Fruit fly (Drosophila melanogaster) whole organism, embryonic: ENCODE data around the gene Acp63F.

Experiments
- B-H1 ChIP-seq: fragments of 200-800 bp; sonication (Bioruptor generic); IDR thresholded peaks from 3 replicates; pipeline ENCODE4 v1.3.6; 2022; ENCODE audit warnings: missing biosample characterization, missing genetic modification characterization
- Bgb ChIP-seq: fragments of 200-800 bp; sonication (Bioruptor generic); IDR thresholded peaks from 2 replicates; pipeline ENCODE4 v1.3.6; 2022; ENCODE audit warnings: missing biosample characterization, missing genetic modification characterization; ENCODE audit not compliant: partially characterized antibody
- CG10147 ChIP-seq: fragments of 200-800 bp; sonication (Bioruptor generic); optimal IDR thresholded peaks from 2 replicates; lab custom pipeline; 2019; ENCODE audit warnings: missing biosample characterization, mild to moderate bottlenecking, missing genetic modification characterization, moderate library complexity
- CG10267 ChIP-seq: fragments of 200-800 bp; sonication (Bioruptor generic); optimal IDR thresholded peaks from 2 replicates; lab custom pipeline; 2018; ENCODE audit warnings: missing biosample characterization, mild to moderate bottlenecking, missing genetic modification characterization, moderate library complexity
- CG10462 ChIP-seq: fragments of 200-800 bp; sonication (Bioruptor generic); optimal IDR thresholded peaks from 2 replicates; lab custom pipeline; 2016; ENCODE audit warnings: missing biosample characterization, missing genetic modification characterization
- CG10543 ChIP-seq: fragments of 200-800 bp; sonication (Bioruptor generic); optimal IDR thresholded peaks from 3 replicates; lab custom pipeline; 2017; ENCODE audit warnings: missing biosample characterization, mild to moderate bottlenecking, missing genetic modification characterization, moderate library complexity
- CG11696 ChIP-seq: fragments of 200-800 bp; sonication (Bioruptor generic); IDR thresholded peaks from 2 replicates; pipeline ENCODE4 v1.3.6; 2022; ENCODE audit warnings: missing biosample characterization, missing genetic modification characterization
- CG12236 ChIP-seq: fragments of 200-800 bp; sonication (Bioruptor generic); optimal IDR thresholded peaks from 2 replicates; lab custom pipeline; 2016; ENCODE audit warnings: missing biosample characterization, missing genetic modification characterization
- CG13296 ChIP-seq: fragments of 200-800 bp; sonication (Bioruptor generic); optimal IDR thresholded peaks from 3 replicates; lab custom pipeline; 2018; ENCODE audit warnings: missing biosample characterization, mild to moderate bottlenecking, missing genetic modification characterization
- CG13624 ChIP-seq: fragments of 200-800 bp; sonication (Bioruptor generic); optimal IDR thresholded peaks from 2 replicates; lab custom pipeline; 2016; ENCODE audit warnings: missing biosample characterization, missing genetic modification characterization
- CG14441 ChIP-seq: fragments of 200-800 bp; sonication (Bioruptor generic); IDR thresholded peaks from 2 replicates; pipeline ENCODE4 v1.3.6; 2022; ENCODE audit warnings: missing biosample characterization, missing genetic modification characterization
- CG17359 ChIP-seq: fragments of 200-800 bp; sonication (Bioruptor generic); optimal IDR thresholded peaks from 3 replicates; lab custom pipeline; 2018; ENCODE audit warnings: missing biosample characterization, mild to moderate bottlenecking, missing genetic modification characterization, moderate library complexity
- CG17568 ChIP-seq: fragments of 200-800 bp; sonication (Bioruptor generic); optimal IDR thresholded peaks from 2 replicates; lab custom pipeline; 2018; ENCODE audit warnings: missing biosample characterization, mild to moderate bottlenecking, missing genetic modification characterization, moderate library complexity
- CG17829 ChIP-seq: fragments of 200-800 bp; optimal IDR thresholded peaks from 2 replicates; lab custom pipeline; 2019; ENCODE audit warnings: missing biosample characterization, mild to moderate bottlenecking, missing genetic modification characterization, moderate library complexity
- CG1792 ChIP-seq: fragments of 200-800 bp; sonication (Bioruptor generic); optimal IDR thresholded peaks from 2 replicates; lab custom pipeline; 2016; ENCODE audit warnings: missing biosample characterization, missing genetic modification characterization
- CG3847 ChIP-seq: fragments of 200-800 bp; sonication (Bioruptor generic); IDR thresholded peaks from 2 replicates; pipeline ENCODE4 v1.3.6; 2022; ENCODE audit warnings: missing biosample characterization, missing genetic modification characterization
- CG3995 ChIP-seq: fragments of 200-800 bp; sonication (Bioruptor generic); optimal IDR thresholded peaks from 3 replicates; lab custom pipeline; 2016; ENCODE audit warnings: missing biosample characterization, missing genetic modification characterization
- CG4328 ChIP-seq: fragments of 200-800 bp; sonication (Bioruptor generic); optimal IDR thresholded peaks from 3 replicates; lab custom pipeline; 2017; ENCODE audit warnings: missing biosample characterization, missing genetic modification reagents, missing genetic modification characterization
- CG7928 ChIP-seq: fragments of 200-800 bp; sonication (Bioruptor generic); optimal IDR thresholded peaks from 2 replicates; lab custom pipeline; 2017; ENCODE audit warnings: missing biosample characterization, mild to moderate bottlenecking, missing genetic modification characterization
- CG7987 ChIP-seq: fragments of 200-800 bp; sonication (Bioruptor generic); optimal IDR thresholded peaks from 2 replicates; lab custom pipeline; 2018; ENCODE audit warnings: missing biosample characterization, mild to moderate bottlenecking, missing genetic modification characterization, moderate library complexity
- CG8388 ChIP-seq: fragments of 200-800 bp; sonication (Bioruptor generic); optimal IDR thresholded peaks from 2 replicates; lab custom pipeline; 2019; ENCODE audit warnings: missing biosample characterization, mild to moderate bottlenecking, missing genetic modification characterization, moderate library complexity
- Deaf1 ChIP-seq: fragments of 200-800 bp; optimal IDR thresholded peaks from 3 replicates; lab custom pipeline; 2019; ENCODE audit warnings: missing biosample characterization, mild to moderate bottlenecking, missing genetic modification characterization, moderate library complexity
- Dip2 ChIP-seq: fragments of 200-800 bp; sonication (Bioruptor generic); IDR thresholded peaks from 2 replicates; pipeline ENCODE4 v1.3.6; 2022; ENCODE audit warnings: missing biosample characterization, missing genetic modification characterization
- Dip3 ChIP-seq: fragments of 200-800 bp; sonication (Bioruptor generic); optimal IDR thresholded peaks from 3 replicates; lab custom pipeline; 2016; ENCODE audit warnings: missing biosample characterization, missing genetic modification characterization
- Fer1 ChIP-seq: fragments of 200-800 bp; sonication (Bioruptor generic); optimal IDR thresholded peaks from 2 replicates; lab custom pipeline; 2017; ENCODE audit warnings: missing biosample characterization, mild to moderate bottlenecking, missing genetic modification characterization
- HLH54F ChIP-seq: fragments of 200-800 bp; sonication (Bioruptor generic); optimal IDR thresholded peaks from 3 replicates; lab custom pipeline; 2016; ENCODE audit warnings: missing biosample characterization, missing genetic modification characterization
- Hmx ChIP-seq: fragments of 200-800 bp; sonication (Bioruptor generic); optimal IDR thresholded peaks from 2 replicates; lab custom pipeline; 2016; ENCODE audit warnings: missing biosample characterization, missing genetic modification characterization
- Hr51 ChIP-seq, 2 experiments: fragments of 200-800 bp; sonication (Bioruptor generic); optimal IDR thresholded peaks; 2 replicates in 1 of 2; 3 replicates in 1 of 2; lab custom pipeline; 2016 to 2018; ENCODE audit warnings: missing biosample characterization in 2 of 2, missing genetic modification characterization in 2 of 2, mild to moderate bottlenecking in 1 of 2, moderate library complexity in 1 of 2
- Jarid2 ChIP-seq: fragments of 200-800 bp; sonication (Bioruptor generic); optimal IDR thresholded peaks from 3 replicates; lab custom pipeline; 2017; ENCODE audit warnings: mild to moderate bottlenecking, missing biosample characterization, missing genetic modification reagents, missing genetic modification characterization
- Lim3 ChIP-seq: fragments of 200-800 bp; sonication (Bioruptor generic); IDR thresholded peaks from 2 replicates; pipeline ENCODE4 v1.3.6; 2022; ENCODE audit warnings: missing biosample characterization, missing genetic modification characterization
- NK7.1 ChIP-seq: fragments of 200-800 bp; sonication (Bioruptor generic); optimal IDR thresholded peaks from 3 replicates; lab custom pipeline; 2016; ENCODE audit warnings: missing biosample characterization, missing genetic modification characterization
- Nf-YA ChIP-seq: fragments of 200-800 bp; sonication (Bioruptor generic); IDR thresholded peaks from 2 replicates; pipeline ENCODE4 v1.3.6; 2022; ENCODE audit warnings: missing biosample characterization, missing genetic modification characterization
- Sox102F ChIP-seq: fragments of 200-800 bp; sonication (Bioruptor generic); optimal IDR thresholded peaks from 2 replicates; lab custom pipeline; 2018; ENCODE audit warnings: missing biosample characterization, mild to moderate bottlenecking, missing genetic modification characterization, moderate library complexity
- Spps ChIP-seq: fragments of 200-800 bp; sonication (Bioruptor generic); optimal IDR thresholded peaks from 2 replicates; lab custom pipeline; 2018; ENCODE audit warnings: missing biosample characterization, mild to moderate bottlenecking, missing genetic modification characterization
- TFAM ChIP-seq: fragments of 200-800 bp; sonication (Bioruptor generic); optimal IDR thresholded peaks from 2 replicates; lab custom pipeline; 2017; ENCODE audit warnings: missing biosample characterization, missing genetic modification characterization, inconsistent platforms
- Taf1 ChIP-seq: fragments of 200-800 bp; sonication (Bioruptor generic); IDR thresholded peaks from 2 replicates; pipeline ENCODE4 v1.3.6; 2022; ENCODE audit warnings: missing biosample characterization, missing genetic modification characterization
- Vsx1 ChIP-seq: fragments of 200-800 bp; sonication (Bioruptor generic); optimal IDR thresholded peaks from 2 replicates; lab custom pipeline; 2017; ENCODE audit warnings: missing biosample characterization, mild to moderate bottlenecking, missing genetic modification characterization, missing genetic modification reagents
- Xbp1 ChIP-seq: fragments of 200-800 bp; sonication (Bioruptor generic); optimal IDR thresholded peaks from 3 replicates; lab custom pipeline; 2016; ENCODE audit warnings: missing biosample characterization, mild to moderate bottlenecking, missing genetic modification characterization
- az2 ChIP-seq: fragments of 200-800 bp; sonication (Bioruptor generic); optimal IDR thresholded peaks from 3 replicates; lab custom pipeline; 2016; ENCODE audit warnings: missing biosample characterization, missing genetic modification characterization
- cad ChIP-seq: fragments of >200 bp; optimal IDR thresholded peaks from 2 replicates; lab custom pipeline; 2017; ENCODE audit warnings: missing biosample characterization, missing genetic modification characterization
- crol ChIP-seq: fragments of 200-800 bp; sonication (Bioruptor generic); IDR thresholded peaks from 2 replicates; pipeline ENCODE4 v1.3.6; 2022; ENCODE audit warnings: missing biosample characterization, missing genetic modification characterization
- dimm ChIP-seq: fragments of 200-800 bp; sonication (Bioruptor generic); IDR thresholded peaks from 2 replicates; pipeline ENCODE4 v1.3.6; 2022; ENCODE audit warnings: missing biosample characterization, missing genetic modification characterization
- emc ChIP-seq: fragments of 200-800 bp; sonication (Bioruptor generic); optimal IDR thresholded peaks from 2 replicates; lab custom pipeline; 2016; ENCODE audit warnings: missing biosample characterization, missing genetic modification characterization
- h ChIP-seq: fragments of >200 bp; optimal IDR thresholded peaks from 2 replicates; lab custom pipeline; 2017
- kni ChIP-seq: fragments of 200-800 bp; sonication (Bioruptor generic); optimal IDR thresholded peaks from 3 replicates; lab custom pipeline; 2017; ENCODE audit warnings: mild to moderate bottlenecking, missing biosample characterization, missing genetic modification reagents, missing genetic modification characterization
- knrl ChIP-seq: fragments of 200-800 bp; sonication (Bioruptor generic); IDR thresholded peaks from 3 replicates; pipeline ENCODE4 v1.3.6; 2022; ENCODE audit warnings: missing biosample characterization, missing genetic modification characterization; ENCODE audit not compliant: partially characterized antibody
- scrt ChIP-seq: fragments of 200-800 bp; sonication (Bioruptor generic); optimal IDR thresholded peaks from 2 replicates; lab custom pipeline; 2018; ENCODE audit warnings: missing biosample characterization, mild to moderate bottlenecking, missing genetic modification characterization, moderate library complexity
- stwl ChIP-seq: fragments of 200-800 bp; sonication (Bioruptor generic); optimal IDR thresholded peaks from 3 replicates; lab custom pipeline; 2018; ENCODE audit warnings: missing biosample characterization, mild to moderate bottlenecking, missing genetic modification characterization, moderate library complexity
- tap ChIP-seq: fragments of 200-800 bp; optimal IDR thresholded peaks from 3 replicates; lab custom pipeline; 2019; ENCODE audit warnings: missing biosample characterization, mild to moderate bottlenecking, missing genetic modification characterization, moderate library complexity
- wek ChIP-seq: fragments of 200-800 bp; sonication (Bioruptor generic); optimal IDR thresholded peaks from 3 replicates; lab custom pipeline; 2018; ENCODE audit warnings: missing biosample characterization, mild to moderate bottlenecking, missing genetic modification characterization, moderate library complexity
- wor ChIP-seq: fragments of 200-800 bp; sonication (Bioruptor generic); IDR thresholded peaks from 2 replicates; pipeline ENCODE4 v1.3.6; 2022; ENCODE audit warnings: missing biosample characterization, missing genetic modification characterization

The Acp63F gene

dm6 chr3L:3787595-3788151 is 28.5 kb downstream of the Acp63F start (continued):
- TF ChIP-seq Dip3 (GFP tag; lab: Kevin White, UChicago) = peak; percentile 1
- TF ChIP-seq CG7928 (GFP tag; lab: Kevin White, UChicago) = no peak
- TF ChIP-seq HLH54F (GFP tag; lab: Kevin White, UChicago) = no peak
- TF ChIP-seq knrl (GFP tag; lab: Robert Waterston, UW) = 0 out of 3 replicates have a peak, but pooled peaks have one; percentile 49
- TF ChIP-seq NK7.1 = no peak
- TF ChIP-seq Dip2 (GFP tag; lab: Robert Waterston, UW) = no peak
- no peak for TF ChIP-seq Vsx1 (GFP tag; lab: Kevin White, UChicago)
- no peak for TF ChIP-seq Xbp1 (GFP tag; lab: Kevin White, UChicago)
- TF ChIP-seq h = no peak
- TF ChIP-seq CG17568 (GFP tag; lab: Kevin White, UChicago) = peak; percentile 65
- peak; percentile 67 for TF ChIP-seq CG3847 (GFP tag; lab: Robert Waterston, UW)
- peak; percentile 51 for TF ChIP-seq CG13296 (GFP tag; lab: Kevin White, UChicago)
- TF ChIP-seq wek (GFP tag; lab: Kevin White, UChicago) = no peak
- peak; percentile 8 to 22 for TF ChIP-seq Hr51 (GFP tag; optimal IDR thresholded peaks at IDR 0.05; lab: Kevin White, UChicago)
- TF ChIP-seq Deaf1 (tag; lab: Kevin White, UChicago) = no peak
- no peak for TF ChIP-seq crol (GFP tag; lab: Robert Waterston, UW)
- peak; percentile 85 for TF ChIP-seq Jarid2 (GFP tag; lab: Kevin White, UChicago)
- no peak for TF ChIP-seq wor (GFP tag; lab: Robert Waterston, UW)
- peak; percentile 11 for TF ChIP-seq Spps (tag; lab: Kevin White, UChicago)
- no peak for TF ChIP-seq Sox102F (GFP tag; lab: Kevin White, UChicago)
- peak; percentile 41 for TF ChIP-seq CG10267
- no peak for TF ChIP-seq az2 (GFP tag; lab: Kevin White, UChicago)
- TF ChIP-seq TFAM (GFP tag; lab: Kevin White, UChicago) = no peak
- no peak for TF ChIP-seq CG12236
- TF ChIP-seq emc (GFP tag; lab: Kevin White, UChicago) = no peak
- TF ChIP-seq CG14441 = no peak
- TF ChIP-seq CG11696 (GFP tag; lab: Robert Waterston, UW) = no peak
- peak; percentile 12 for TF ChIP-seq cad
- TF ChIP-seq Taf1 (GFP tag; lab: Robert Waterston, UW) = no peak
- peak; percentile 45 for TF ChIP-seq kni (GFP tag; lab: Kevin White, UChicago)
- no peak for TF ChIP-seq CG10462 (GFP tag; lab: Kevin White, UChicago)
- peak; percentile 59; the same call in 1 of the 2 replicates for TF ChIP-seq Bgb (GFP tag; lab: Robert Waterston, UW)
- TF ChIP-seq dimm (GFP tag; lab: Robert Waterston, UW) = no peak
- no peak for TF ChIP-seq CG4328 (GFP tag; lab: Kevin White, UChicago)
- no peak for TF ChIP-seq CG8388 (GFP tag; lab: Kevin White, UChicago)
- TF ChIP-seq CG3995 (GFP tag; lab: Kevin White, UChicago) = no peak
- peak; percentile 54 for TF ChIP-seq Fer1
- peak; percentile 11 for TF ChIP-seq scrt (GFP tag; lab: Kevin White, UChicago)
- no peak for TF ChIP-seq Nf-YA
- peak; percentile 44 for TF ChIP-seq stwl (tag; lab: Kevin White, UChicago)
- TF ChIP-seq CG7987 (GFP tag; lab: Kevin White, UChicago) = no peak
- TF ChIP-seq CG10543 = peak; percentile 43
- TF ChIP-seq Lim3 (GFP tag; lab: Robert Waterston, UW) = no peak
- no peak; the same call in 2 of the 3 replicates for TF ChIP-seq B-H1
- no peak for TF ChIP-seq Hmx (GFP tag; lab: Kevin White, UChicago)
- peak; percentile 21 for TF ChIP-seq CG13624 (GFP tag; lab: Kevin White, UChicago)
- no peak for TF ChIP-seq CG1792
- no peak for TF ChIP-seq CG17359 (tag; lab: Kevin White, UChicago)
- peak; percentile 47 for TF ChIP-seq CG17829
- peak; percentile 8 for TF ChIP-seq tap (tag; lab: Kevin White, UChicago)
- no peak for TF ChIP-seq CG10147 (GFP tag; lab: Kevin White, UChicago)
